Fruit fly (Drosophila melanogaster) whole organism, embryonic: ENCODE results near the gene CG10508.

Source experiments
- Antp ChIP-seq: fragments of 200-800 bp; sonication (Bioruptor generic); optimal IDR thresholded peaks from 3 replicates; lab custom pipeline; 2016; ENCODE audit warnings: missing biosample characterization, missing genetic modification characterization
- CG10979 ChIP-seq: fragments of 200-800 bp; sonication (Bioruptor generic); optimal IDR thresholded peaks from 2 replicates; lab custom pipeline; 2018; ENCODE audit warnings: missing biosample characterization, mild to moderate bottlenecking, missing genetic modification characterization, moderate library complexity
- CG13424 ChIP-seq: fragments of 200-800 bp; sonication (Bioruptor generic); optimal IDR thresholded peaks from 2 replicates; lab custom pipeline; 2019; ENCODE audit warnings: missing biosample characterization, mild to moderate bottlenecking, missing genetic modification characterization, moderate library complexity
- CG14050 ChIP-seq: fragments of 200-800 bp; sonication (Bioruptor generic); IDR thresholded peaks from 3 replicates; pipeline ENCODE4 v1.3.6; 2022; ENCODE audit warnings: missing biosample characterization, missing genetic modification characterization
- CG2199 ChIP-seq: fragments of 200-800 bp; sonication (Bioruptor generic); IDR thresholded peaks from 3 replicates; pipeline ENCODE4 v1.3.6; 2022; ENCODE audit warnings: missing biosample characterization, missing genetic modification characterization
- CG31365 ChIP-seq: fragments of 200-800 bp; sonication (Bioruptor generic); optimal IDR thresholded peaks from 2 replicates; lab custom pipeline; 2018; ENCODE audit warnings: missing biosample characterization, mild to moderate bottlenecking, missing genetic modification characterization
- CG33557 ChIP-seq: fragments of 200-800 bp; sonication (Bioruptor generic); optimal IDR thresholded peaks from 2 replicates; lab custom pipeline; 2019; ENCODE audit warnings: missing biosample characterization, mild to moderate bottlenecking, missing genetic modification characterization, moderate library complexity
- CG6765 ChIP-seq: fragments of 200-800 bp; sonication (Bioruptor generic); optimal IDR thresholded peaks from 3 replicates; lab custom pipeline; 2017; ENCODE audit warnings: missing biosample characterization, mild to moderate bottlenecking, missing genetic modification characterization
- CG6791 ChIP-seq: fragments of 200-800 bp; sonication (Bioruptor generic); IDR thresholded peaks from 3 replicates; pipeline ENCODE4 v1.3.6; 2022; ENCODE audit warnings: missing biosample characterization, missing genetic modification characterization; ENCODE audit not compliant: partially characterized antibody
- CG7987 ChIP-seq: fragments of 200-800 bp; sonication (Bioruptor generic); optimal IDR thresholded peaks from 2 replicates; lab custom pipeline; 2018; ENCODE audit warnings: missing biosample characterization, mild to moderate bottlenecking, missing genetic modification characterization, moderate library complexity
- CG8281 ChIP-seq: fragments of 200-800 bp; sonication (Bioruptor generic); optimal IDR thresholded peaks from 2 replicates; lab custom pipeline; 2018; ENCODE audit warnings: missing biosample characterization, mild to moderate bottlenecking, missing genetic modification characterization, moderate library complexity
- Deaf1 ChIP-seq: fragments of 200-800 bp; optimal IDR thresholded peaks from 3 replicates; lab custom pipeline; 2019; ENCODE audit warnings: missing biosample characterization, mild to moderate bottlenecking, missing genetic modification characterization, moderate library complexity
- Dip2 ChIP-seq: fragments of 200-800 bp; sonication (Bioruptor generic); IDR thresholded peaks from 2 replicates; pipeline ENCODE4 v1.3.6; 2022; ENCODE audit warnings: missing biosample characterization, missing genetic modification characterization
- Ets65A ChIP-seq: fragments of 200-800 bp; sonication (Bioruptor generic); peaks from one replicate; lab custom pipeline; 2016; ENCODE audit warnings: missing biosample characterization, missing genetic modification characterization
- HHEX ChIP-seq: fragments of 200-800 bp; sonication (Bioruptor generic); optimal IDR thresholded peaks from 3 replicates; lab custom pipeline; 2017; ENCODE audit warnings: missing biosample characterization, mild to moderate bottlenecking, missing genetic modification characterization, missing genetic modification reagents
- HLHmδ ChIP-seq: fragments of 200-800 bp; sonication (Bioruptor generic); optimal IDR thresholded peaks from 2 replicates; lab custom pipeline; 2018; ENCODE audit warnings: missing biosample characterization, mild to moderate bottlenecking, missing genetic modification characterization, moderate library complexity
- Hmr ChIP-seq: fragments of 200-800 bp; sonication (Bioruptor generic); optimal IDR thresholded peaks from 3 replicates; lab custom pipeline; 2017; ENCODE audit warnings: mild to moderate bottlenecking, missing biosample characterization, missing genetic modification reagents, missing genetic modification characterization
- Hr3 ChIP-seq: fragments of 200-800 bp; sonication (Bioruptor generic); optimal IDR thresholded peaks from 3 replicates; lab custom pipeline; 2016; ENCODE audit warnings: missing biosample characterization, missing genetic modification characterization
- Hr39 ChIP-seq: fragments of >200 bp; optimal IDR thresholded peaks from 2 replicates; lab custom pipeline; 2017
- Hr78 ChIP-seq, 2 experiments: fragments of 200-800 bp in 1 of 2; fragments of >200 bp in 1 of 2; sonication (Bioruptor generic) in 1 of 2; optimal IDR thresholded peaks; 2 replicates each; lab custom pipeline; 2017 to 2019; ENCODE audit warnings: missing biosample characterization in 2 of 2, missing genetic modification characterization in 2 of 2, mild to moderate bottlenecking in 1 of 2, moderate library complexity in 1 of 2
- Med ChIP-seq: fragments of 200-800 bp; sonication (Bioruptor generic); peaks from one replicate; lab custom pipeline; 2016; ENCODE audit warnings: missing biosample characterization, missing genetic modification characterization, mild to moderate bottlenecking, inconsistent platforms, moderate library complexity
- Opbp ChIP-seq: fragments of 200-800 bp; sonication (Bioruptor generic); IDR thresholded peaks from 3 replicates; pipeline ENCODE4 v1.3.6; 2022; ENCODE audit warnings: missing biosample characterization, missing genetic modification characterization; ENCODE audit not compliant: partially characterized antibody
- Rx ChIP-seq: fragments of 200-800 bp; sonication (Bioruptor generic); IDR thresholded peaks from 2 replicates; pipeline ENCODE4 v1.3.6; 2022; ENCODE audit warnings: missing biosample characterization, missing genetic modification characterization
- Sry-δ ChIP-seq: fragments of 200-800 bp; sonication (Bioruptor generic); optimal IDR thresholded peaks from 2 replicates; lab custom pipeline; 2016; ENCODE audit warnings: missing biosample characterization, missing genetic modification characterization
- aop ChIP-seq: fragments of 200-800 bp; sonication (Bioruptor generic); IDR thresholded peaks from 2 replicates; pipeline ENCODE4 v1.3.6; 2022; ENCODE audit warnings: missing biosample characterization, missing genetic modification characterization
- bbx ChIP-seq: fragments of 200-800 bp; sonication (Bioruptor generic); IDR thresholded peaks from 2 replicates; pipeline ENCODE4 v1.3.6; 2022; ENCODE audit warnings: missing biosample characterization, missing genetic modification characterization; ENCODE audit not compliant: partially characterized antibody
- cg ChIP-seq: fragments of 200-800 bp; sonication (Bioruptor generic); optimal IDR thresholded peaks from 3 replicates; lab custom pipeline; 2019; ENCODE audit warnings: missing biosample characterization, mild to moderate bottlenecking, missing genetic modification characterization, moderate library complexity
- chn ChIP-seq: fragments of 200-800 bp; sonication (Bioruptor generic); optimal IDR thresholded peaks from 2 replicates; lab custom pipeline; 2016; ENCODE audit warnings: missing biosample characterization, missing genetic modification characterization
- crol ChIP-seq: fragments of 200-800 bp; sonication (Bioruptor generic); IDR thresholded peaks from 2 replicates; pipeline ENCODE4 v1.3.6; 2022; ENCODE audit warnings: missing biosample characterization, missing genetic modification characterization
- fd96Cb ChIP-seq: fragments of 200-800 bp; sonication (Bioruptor generic); optimal IDR thresholded peaks from 2 replicates; lab custom pipeline; 2018; ENCODE audit warnings: missing biosample characterization, mild to moderate bottlenecking, missing genetic modification characterization, moderate library complexity
- gsb ChIP-seq: fragments of 200-800 bp; sonication (Bioruptor generic); IDR thresholded peaks from 2 replicates; pipeline ENCODE4 v1.3.6; 2022; ENCODE audit warnings: missing biosample characterization, missing genetic modification characterization
- h ChIP-seq: fragments of >200 bp; optimal IDR thresholded peaks from 2 replicates; lab custom pipeline; 2017
- ken ChIP-seq: fragments of 200-800 bp; sonication (Bioruptor generic); IDR thresholded peaks from 3 replicates; pipeline ENCODE4 v1.3.6; 2022; ENCODE audit warnings: missing biosample characterization, missing genetic modification characterization
- mld ChIP-seq: fragments of 200-800 bp; sonication (Bioruptor generic); IDR thresholded peaks from 3 replicates; pipeline ENCODE4 v1.3.6; 2022; ENCODE audit warnings: missing biosample characterization, missing genetic modification characterization; ENCODE audit not compliant: partially characterized antibody
- nerfin-2 ChIP-seq: fragments of 200-800 bp; sonication (Bioruptor generic); IDR thresholded peaks from 2 replicates; pipeline ENCODE4 v1.3.6; 2022; ENCODE audit warnings: missing biosample characterization, missing genetic modification characterization; ENCODE audit not compliant: partially characterized antibody
- rib ChIP-seq: fragments of 200-800 bp; sonication (Bioruptor generic); IDR thresholded peaks from 2 replicates; pipeline ENCODE4 v1.3.6; 2022; ENCODE audit warnings: missing biosample characterization, missing genetic modification characterization
- slbo ChIP-seq: fragments of 200-800 bp; sonication (Bioruptor generic); IDR thresholded peaks from 2 replicates; pipeline ENCODE4 v1.3.6; 2022; ENCODE audit warnings: missing biosample characterization, missing genetic modification characterization
- ssp ChIP-seq: fragments of 200-800 bp; sonication (Bioruptor generic); IDR thresholded peaks from 2 replicates; pipeline ENCODE4 v1.3.6; 2022; ENCODE audit warnings: missing biosample characterization, missing genetic modification characterization
- vnd ChIP-seq: fragments of 200-800 bp; sonication (Bioruptor generic); IDR thresholded peaks from 3 replicates; pipeline ENCODE4 v1.3.6; 2022; ENCODE audit warnings: missing biosample characterization, missing genetic modification characterization; ENCODE audit not compliant: partially characterized antibody

The CG10508 gene

DNA sequence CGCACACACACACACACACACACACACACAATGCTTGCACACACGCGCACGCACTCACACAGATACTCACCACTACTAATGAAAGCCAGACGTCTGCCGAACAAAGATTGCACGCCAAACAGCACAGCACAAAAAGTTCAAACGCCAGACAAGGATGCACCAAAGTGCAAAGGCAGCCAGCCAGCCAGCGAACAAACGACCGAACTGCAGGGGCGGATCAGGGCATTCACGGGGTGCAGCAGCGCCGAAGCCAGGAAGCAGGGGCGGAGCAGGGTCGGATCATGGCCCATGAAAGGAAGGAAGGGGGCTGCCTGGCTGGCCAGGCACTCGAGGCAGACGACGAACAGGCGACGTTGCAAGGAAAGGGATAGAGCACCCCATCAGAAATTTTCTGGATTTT is 42.5 kb downstream of the CG10508 start:
- TF ChIP-seq Opbp, result peak; percentile 58; the same call in 1 of the 3 replicates
- no peak for TF ChIP-seq aop (GFP tag; lab: Robert Waterston, UW)
- peak; percentile 38; the same call in 1 of the 3 replicates for TF ChIP-seq CG6791 (GFP tag; lab: Robert Waterston, UW)
- 0 out of 3 replicates have a peak, but pooled peaks have one; percentile 29 for TF ChIP-seq mld
- TF ChIP-seq Sry-δ, result no peak
- TF ChIP-seq CG6765, result no peak
- no peak for TF ChIP-seq h (lab: Kevin White, UChicago)
- TF ChIP-seq Rx, result 0 out of 2 replicates have a peak, but pooled peaks have one; percentile 20
- 0 out of 3 replicates have a peak, but pooled peaks have one; percentile 15 for TF ChIP-seq ken (GFP tag; lab: Robert Waterston, UW)
- peak; percentile 43 for TF ChIP-seq cg (GFP tag; lab: Kevin White, UChicago)
- peak; percentile 33; the same call in 1 of the 2 replicates for TF ChIP-seq bbx (GFP tag; lab: Robert Waterston, UW)
- peak; percentile 77 for TF ChIP-seq Ets65A (GFP tag; lab: Kevin White, UChicago)
- TF ChIP-seq, all 482 proteins: peak for 8

dm6 chr3L:21252932-21253760 is 43.1 kb downstream of the CG10508 start:
- TF ChIP-seq Dip2 (GFP tag; lab: Robert Waterston, UW) (no peak), CG31365 (tag; lab: Kevin White, UChicago) (no peak), Sry-δ (no peak), CG6791 (GFP tag; lab: Robert Waterston, UW) (0 out of 3 replicates have a peak, but pooled peaks have one; percentile 15), CG10979 (tag; lab: Kevin White, UChicago) (no peak), CG2199 (GFP tag; lab: Robert Waterston, UW) (0 out of 3 replicates have a peak, but pooled peaks have one; percentile 63), Hr39 (lab: Kevin White, UChicago) (peak; percentile 28), nerfin-2 (GFP tag; lab: Robert Waterston, UW) (0 out of 2 replicates have a peak, but pooled peaks have one; percentile 9), Ets65A (GFP tag; lab: Kevin White, UChicago) (peak; percentile 5), CG8281 (tag; lab: Kevin White, UChicago) (no peak), crol (peak; percentile 96), CG14050 (GFP tag; lab: Robert Waterston, UW) (no peak), Antp (no peak), ssp (GFP tag; lab: Robert Waterston, UW) (no peak), slbo (GFP tag; lab: Robert Waterston, UW) (0 out of 2 replicates have a peak, but pooled peaks have one; percentile 17), CG33557 (no peak), Hmr (GFP tag; lab: Kevin White, UChicago) (no peak), CG13424 (tag; lab: Kevin White, UChicago) (no peak), Hr78 (GFP tag; optimal IDR thresholded peaks at IDR 0.05; lab: Kevin White, UChicago) (peak in 1 of 2 experiments; percentile 17), HLHmδ (GFP tag; lab: Kevin White, UChicago) (peak; percentile 23), Deaf1 (tag; lab: Kevin White, UChicago) (no peak), rib (GFP tag; lab: Robert Waterston, UW) (peak; percentile 62; the same call in 1 of the 2 replicates), HHEX (GFP tag; lab: Kevin White, UChicago) (peak; percentile 18), fd96Cb (tag; lab: Kevin White, UChicago) (no peak), gsb (no peak), CG7987 (GFP tag; lab: Kevin White, UChicago) (no peak), vnd (GFP tag; lab: Robert Waterston, UW) (0 out of 3 replicates have a peak, but pooled peaks have one; percentile 24), Hr3 (no peak), cg (GFP tag; lab: Kevin White, UChicago) (peak; percentile 40), bbx (GFP tag; lab: Robert Waterston, UW) (peak; percentile 12; the same call in 1 of the 2 replicates), Med (GFP tag; lab: Kevin White, UChicago) (peak; percentile 65), chn (no peak)
